Worm (Caenorhabditis elegans): ENCODE measurements around the gene F17C11.11.
A peak's percentile ranks its signal among the peaks of the same experiment; 100 is the strongest.

The F17C11.11 gene

ce11 chrV:10965501-10965900 is 26.9 kb upstream of the F17C11.11 start, which contains the start of the genes ctf-4 and eef-1G (continued):
- TF ChIP-seq grh-1 (GFP tag; IDR thresholded peaks at IDR 0.05) = peak; percentile 93
- TF ChIP-seq nhr-47 (tag; optimal IDR thresholded peaks at IDR 0.05) = peak; percentile 96
- TF ChIP-seq F16B12.6 (tag; optimal IDR thresholded peaks at IDR 0.05) = peak; percentile 68
- TF ChIP-seq aly-2 (tag; optimal IDR thresholded peaks at IDR 0.05) = peak; percentile 70
- TF ChIP-seq egl-13 (tag; optimal IDR thresholded peaks at IDR 0.05) = peak; percentile 95
- peak; percentile 15 for TF ChIP-seq nhr-76 (tag; optimal IDR thresholded peaks at IDR 0.05)
- TF ChIP-seq nhr-12 (tag; optimal IDR thresholded peaks at IDR 0.05) = no peak
- peak; percentile 95 to 96 (median 95) for TF ChIP-seq dpl-1 (GFP tag; optimal IDR thresholded peaks at IDR 0.05)

ce11 chrV:10961448-10961870 is 22.8 kb upstream of the F17C11.11 start:
- no peak for TF ChIP-seq vab-15 (tag; optimal IDR thresholded peaks at IDR 0.05)
- 0 out of 2 replicates have a peak, but pooled peaks have one; percentile 37 for TF ChIP-seq mab-9 (GFP tag; IDR thresholded peaks at IDR 0.05)
- TF ChIP-seq hlh-4 (tag; optimal IDR thresholded peaks at IDR 0.05) = no peak
- TF ChIP-seq fkh-10 (GFP tag; optimal IDR thresholded peaks at IDR 0.05) = peak; percentile 63
- peak in 1 of 2 experiments; percentile 44 for TF ChIP-seq egl-27 (tag; optimal IDR thresholded peaks at IDR 0.05)
- no peak for TF ChIP-seq C04F5.9 (tag; optimal IDR thresholded peaks at IDR 0.05)
- TF ChIP-seq C34B4.2 (tag; optimal IDR thresholded peaks at IDR 0.05) = no peak
- no peak for TF ChIP-seq nhr-12 (tag; optimal IDR thresholded peaks at IDR 0.05)
- peak; percentile 78 for TF ChIP-seq unc-86 (tag; optimal IDR thresholded peaks at IDR 0.05)
- peak; percentile 73 for TF ChIP-seq nhr-47 (tag; optimal IDR thresholded peaks at IDR 0.05)
- peak; percentile 44 for TF ChIP-seq isw-1 (GFP tag; IDR thresholded peaks at IDR 0.05)
- TF ChIP-seq ceh-88 (GFP tag; IDR thresholded peaks at IDR 0.05) = no peak
- TF ChIP-seq ztf-4 (tag; optimal IDR thresholded peaks at IDR 0.05) = peak; percentile 61
- no peak for TF ChIP-seq grh-1 (GFP tag; IDR thresholded peaks at IDR 0.05)
- TF ChIP-seq jun-1 (tag; optimal IDR thresholded peaks at IDR 0.05) = peak; percentile 15
- TF ChIP-seq nhr-20 (tag; optimal IDR thresholded peaks at IDR 0.05) = peak; percentile 69
- no peak for TF ChIP-seq zag-1 (tag; optimal IDR thresholded peaks at IDR 0.05)
- TF ChIP-seq mep-1 (tag; optimal IDR thresholded peaks at IDR 0.05) = no peak
- peak; percentile 77 for TF ChIP-seq xbp-1 (tag; optimal IDR thresholded peaks at IDR 0.05)
- TF ChIP-seq zip-4 (GFP tag; optimal IDR thresholded peaks at IDR 0.05) = peak; percentile 18
- peak; percentile 44 for TF ChIP-seq egl-13 (tag; optimal IDR thresholded peaks at IDR 0.05)
- TF ChIP-seq nhr-85 (tag) = peak; percentile 70
- TF ChIP-seq efl-1 (optimal IDR thresholded peaks at IDR 0.05) = peak; percentile 26 to 49
- peak; percentile 22 to 94 for TF ChIP-seq efl-1 (GFP tag; optimal IDR thresholded peaks at IDR 0.05 in 1 of 2)
- TF ChIP-seq nhr-76 (tag; optimal IDR thresholded peaks at IDR 0.05) = no peak
- no peak for TF ChIP-seq nhr-237 (tag; optimal IDR thresholded peaks at IDR 0.05)
- no peak for TF ChIP-seq ets-5 (GFP tag; IDR thresholded peaks at IDR 0.05)
- TF ChIP-seq mef-2 (tag; optimal IDR thresholded peaks at IDR 0.05) = no peak
- TF ChIP-seq unc-130 (tag; optimal IDR thresholded peaks at IDR 0.05) = no peak
- peak; percentile 42 for TF ChIP-seq rnt-1 (tag; optimal IDR thresholded peaks at IDR 0.05)
- no peak for TF ChIP-seq ama-1 (optimal IDR thresholded peaks at IDR 0.05)
- no peak for TF ChIP-seq lin-15B (tag; optimal IDR thresholded peaks at IDR 0.05)
- TF ChIP-seq swsn-7 (tag; optimal IDR thresholded peaks at IDR 0.05) = peak; percentile 77
- peak; percentile 72 for TF ChIP-seq irx-1 (tag; optimal IDR thresholded peaks at IDR 0.05)
- peak; percentile 50 for TF ChIP-seq C16A3.4 (tag; optimal IDR thresholded peaks at IDR 0.05)
- TF ChIP-seq lin-13 (GFP tag; optimal IDR thresholded peaks at IDR 0.05) = no peak
- TF ChIP-seq blmp-1 (tag; optimal IDR thresholded peaks at IDR 0.05) = peak; percentile 73
- no peak for TF ChIP-seq hlh-17 (GFP tag; optimal IDR thresholded peaks at IDR 0.05; ENCODE audit: borderline replicate concordance)
- TF ChIP-seq Y116A8C.19 (tag; optimal IDR thresholded peaks at IDR 0.05; ENCODE audit: borderline replicate concordance) = no peak
- no peak for TF ChIP-seq lin-39 (tag; optimal IDR thresholded peaks at IDR 0.05)
- no peak for TF ChIP-seq hpl-2 (GFP tag; optimal IDR thresholded peaks at IDR 0.05)
- TF ChIP-seq ceh-8 (GFP tag; optimal IDR thresholded peaks at IDR 0.05) = peak; percentile 74
- peak; percentile 62 to 64 for TF ChIP-seq lin-35 (GFP tag; optimal IDR thresholded peaks at IDR 0.05)
- peak; percentile 85 for TF ChIP-seq snu-23 (GFP tag; optimal IDR thresholded peaks at IDR 0.05)
- no peak for TF ChIP-seq elt-3 (tag; optimal IDR thresholded peaks at IDR 0.05)
- peak; percentile 81 for TF ChIP-seq tbx-2 (tag; optimal IDR thresholded peaks at IDR 0.05)
- TF ChIP-seq nhr-71 (tag; optimal IDR thresholded peaks at IDR 0.05) = peak; percentile 92
- peak; percentile 48 for TF ChIP-seq nhr-77 (tag; optimal IDR thresholded peaks at IDR 0.05)
